Worm (Caenorhabditis elegans): Measurements from ENCODE around the gene C50E3.5.

ce11 chrV:7629504-7629903 is 41.7 kb downstream of the C50E3.5 start, which contains the start of gene srd-30:
- no peak for TF ChIP-seq him-1 (tag; optimal IDR thresholded peaks at IDR 0.05)
- no peak for TF ChIP-seq W03F9.2 (tag; optimal IDR thresholded peaks at IDR 0.05)
- no peak for TF ChIP-seq dao-5 (tag; optimal IDR thresholded peaks at IDR 0.05)
